Worm (Caenorhabditis elegans): ENCODE data around the gene R08A2.5.
"Not testable (repeated sequence)": the region's sequence is repeated elsewhere in the genome, so short reads cannot be mapped to it uniquely, and the experiment has no call there.

R08A2.5 gene

DNA sequence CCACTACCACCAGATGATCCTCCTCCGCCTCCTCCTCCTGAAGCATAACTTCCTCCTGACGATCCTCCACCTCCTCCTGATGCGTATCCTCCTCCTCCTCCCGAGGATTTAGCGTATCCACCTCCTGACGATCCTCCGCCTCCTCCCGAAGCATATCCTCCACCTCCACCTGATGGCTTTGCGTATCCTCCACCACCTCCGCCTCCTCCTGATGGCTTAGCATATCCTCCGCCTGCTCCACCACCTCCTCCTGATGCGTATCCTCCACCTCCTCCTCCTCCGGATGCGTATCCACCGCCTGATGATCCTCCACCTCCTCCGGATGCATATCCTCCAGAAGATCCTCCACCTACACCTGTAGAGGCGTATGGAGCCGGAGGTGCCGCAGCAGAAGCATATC, 32.4 kb downstream of the R08A2.5 start:
- no peak for TF ChIP-seq irx-1 (tag; optimal IDR thresholded peaks at IDR 0.05)
- TF ChIP-seq lin-35 (GFP tag; optimal IDR thresholded peaks at IDR 0.05), result no peak
- TF ChIP-seq nhr-77 (tag; optimal IDR thresholded peaks at IDR 0.05), result no peak
- no peak for TF ChIP-seq unc-62 (GFP tag; optimal IDR thresholded peaks at IDR 0.05)
- no peak for TF ChIP-seq snu-23 (GFP tag; optimal IDR thresholded peaks at IDR 0.05)
- TF ChIP-seq nhr-71 (tag; optimal IDR thresholded peaks at IDR 0.05), result no peak
- TF ChIP-seq nhr-84 (tag; optimal IDR thresholded peaks at IDR 0.05), result no peak
- no peak for TF ChIP-seq ceh-82 (tag; optimal IDR thresholded peaks at IDR 0.05)
- no peak for TF ChIP-seq aha-1 (tag; optimal IDR thresholded peaks at IDR 0.05)

ce11 chrV:14746975-14747374, 34.6 kb downstream of the R08A2.5 start:
- TF ChIP-seq pag-3 (tag; optimal IDR thresholded peaks at IDR 0.05; ENCODE audit: borderline replicate concordance, insufficient read depth) (no peak), nhr-237 (tag; optimal IDR thresholded peaks at IDR 0.05) (no peak), nhr-77 (tag; optimal IDR thresholded peaks at IDR 0.05) (no peak), nhr-85 (tag) (no peak), ces-1 (GFP tag; optimal IDR thresholded peaks at IDR 0.05) (no peak), mef-2 (tag; optimal IDR thresholded peaks at IDR 0.05) (no peak), efl-1 (optimal IDR thresholded peaks at IDR 0.05) (no peak), efl-1 (GFP tag; optimal IDR thresholded peaks at IDR 0.05 in 1 of 2) (no peak), isw-1 (GFP tag; IDR thresholded peaks at IDR 0.05) (no peak), dpl-1 (GFP tag; optimal IDR thresholded peaks at IDR 0.05) (no peak), lin-13 (GFP tag; optimal IDR thresholded peaks at IDR 0.05) (no peak), egl-13 (tag; optimal IDR thresholded peaks at IDR 0.05) (no peak), C16A3.4 (tag; optimal IDR thresholded peaks at IDR 0.05) (no peak), ama-1 (optimal IDR thresholded peaks at IDR 0.05) (no peak)

DNA sequence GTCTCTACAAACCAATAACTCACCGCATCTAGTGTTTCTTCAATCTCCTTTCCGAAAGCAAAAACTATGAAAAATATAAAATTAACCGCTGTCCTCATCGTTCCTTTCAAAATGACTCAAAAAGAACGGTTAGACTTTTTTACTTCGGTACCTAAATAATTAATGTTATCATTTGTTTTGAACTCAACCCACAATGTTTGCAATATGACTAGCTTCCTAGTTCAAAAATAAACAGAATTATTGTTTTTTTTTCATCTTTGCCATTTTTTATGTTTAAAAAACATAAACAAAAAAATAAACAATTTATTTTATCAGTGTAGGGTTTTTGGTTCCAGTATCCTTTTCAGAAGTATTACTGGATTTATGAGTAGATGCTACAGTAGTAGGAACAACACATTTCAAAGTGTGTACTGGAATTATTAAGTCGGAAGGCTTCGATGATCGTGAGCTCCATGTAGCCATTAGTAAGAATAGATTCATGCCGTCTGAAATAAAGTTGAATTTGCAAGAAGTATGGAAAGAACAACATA, 36.3 kb downstream of the R08A2.5 start, which contains the start of the genes lipl-8 and Y50E8A.22:
TSS of gene lipl-8 (minus strand) at position 101 of the 530 bp plus-strand sequence.
TSS of gene Y50E8A.22 (minus strand) at position 480 of the 530 bp plus-strand sequence.
- no peak for TF ChIP-seq dpl-1 (GFP tag; optimal IDR thresholded peaks at IDR 0.05)
- TF ChIP-seq grh-1 (GFP tag; IDR thresholded peaks at IDR 0.05), result no peak
- TF ChIP-seq lir-3 (tag; optimal IDR thresholded peaks at IDR 0.05; ENCODE audit: poor library complexity), result no peak
- TF ChIP-seq aly-2 (tag; optimal IDR thresholded peaks at IDR 0.05), result no peak
- no peak for TF ChIP-seq efl-1 (optimal IDR thresholded peaks at IDR 0.05)
- TF ChIP-seq efl-1 (GFP tag; optimal IDR thresholded peaks at IDR 0.05 in 1 of 2), result no peak
- no peak for TF ChIP-seq jun-1 (tag; optimal IDR thresholded peaks at IDR 0.05)
- no peak for TF ChIP-seq nhr-77 (tag; optimal IDR thresholded peaks at IDR 0.05)
- no peak for TF ChIP-seq isw-1 (GFP tag; IDR thresholded peaks at IDR 0.05)
- TF ChIP-seq ces-1 (GFP tag; optimal IDR thresholded peaks at IDR 0.05), result no peak
- TF ChIP-seq nhr-84 (tag; optimal IDR thresholded peaks at IDR 0.05), result no peak
- TF ChIP-seq hlh-4 (tag; optimal IDR thresholded peaks at IDR 0.05), result no peak
- no peak for TF ChIP-seq unc-130 (tag; optimal IDR thresholded peaks at IDR 0.05)
- TF ChIP-seq sox-4 (tag; optimal IDR thresholded peaks at IDR 0.05), result no peak

DNA sequence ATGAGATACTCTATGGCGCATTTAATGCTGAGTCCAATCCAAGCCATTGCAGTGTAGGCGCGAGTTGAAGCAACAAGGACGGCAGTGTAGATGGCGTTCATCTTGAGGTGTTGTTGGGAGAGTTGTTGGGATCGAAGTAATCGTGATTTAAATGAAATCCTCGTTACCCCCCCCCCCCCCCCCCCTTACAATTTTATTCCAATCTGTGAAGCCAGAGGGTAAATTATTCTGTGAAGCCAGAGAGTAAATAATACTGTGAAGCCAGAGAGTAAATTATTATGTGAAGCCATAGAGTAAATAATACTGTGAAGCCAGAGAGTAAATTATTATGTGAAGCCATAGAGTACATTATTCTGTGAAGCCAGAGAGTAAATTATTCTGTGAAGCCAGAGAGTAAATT, 37.9 kb downstream of the R08A2.5 start, which contains the start of gene nspa-10:
TSS of gene nspa-10 (minus strand) at position 101 of the 400 bp plus-strand sequence.
- TF ChIP-seq mep-1 (tag; optimal IDR thresholded peaks at IDR 0.05); egl-13 (tag; optimal IDR thresholded peaks at IDR 0.05); snu-23 (GFP tag; optimal IDR thresholded peaks at IDR 0.05): not testable (repeated sequence)

- TF ChIP-seq efl-1 (optimal IDR thresholded peaks at IDR 0.05) (no peak), efl-1 (GFP tag; optimal IDR thresholded peaks at IDR 0.05 in 1 of 2) (peak in 1 of 2 experiments; percentile 12), Y116A8C.19 (tag; optimal IDR thresholded peaks at IDR 0.05; ENCODE audit: borderline replicate concordance) (no peak)
Observed at ce11 chrV:14762563-14762962, 50.1 kb downstream of the R08A2.5 start.

ce11 chrV:14763582-14763981, 51.2 kb downstream of the R08A2.5 start:
- no peak for TF ChIP-seq tbx-2 (tag; optimal IDR thresholded peaks at IDR 0.05)
- no peak for TF ChIP-seq sptf-1 (tag; optimal IDR thresholded peaks at IDR 0.05)
- no peak for TF ChIP-seq mab-9 (GFP tag; IDR thresholded peaks at IDR 0.05)
- no peak for TF ChIP-seq nhr-28 (tag; optimal IDR thresholded peaks at IDR 0.05)
- no peak for TF ChIP-seq pag-3 (tag; optimal IDR thresholded peaks at IDR 0.05; ENCODE audit: borderline replicate concordance, insufficient read depth)
- TF ChIP-seq lir-3 (tag; optimal IDR thresholded peaks at IDR 0.05; ENCODE audit: poor library complexity), result no peak
- no peak for TF ChIP-seq nhr-71 (tag; optimal IDR thresholded peaks at IDR 0.05)
- no peak for TF ChIP-seq efl-1 (optimal IDR thresholded peaks at IDR 0.05)
- peak in 1 of 2 experiments; percentile 79 for TF ChIP-seq efl-1 (GFP tag; optimal IDR thresholded peaks at IDR 0.05 in 1 of 2)
- no peak for TF ChIP-seq ceh-90 (tag; optimal IDR thresholded peaks at IDR 0.05)
